Fruit fly (Drosophila melanogaster) whole organism, embryonic: ENCODE results near the gene CG43815.

Experiments
- CG14965 ChIP-seq: fragments of 200-800 bp; sonication (Bioruptor generic); optimal IDR thresholded peaks from 2 replicates; lab custom pipeline; 2016; ENCODE audit warnings: missing biosample characterization, missing genetic modification characterization, borderline replicate concordance
- CG17385 ChIP-seq: fragments of 200-800 bp; sonication (Bioruptor generic); optimal IDR thresholded peaks from 3 replicates; lab custom pipeline; 2018; ENCODE audit warnings: missing biosample characterization, mild to moderate bottlenecking, missing genetic modification characterization
- CG31388 ChIP-seq: fragments of 200-800 bp; sonication (Bioruptor generic); optimal IDR thresholded peaks from 2 replicates; lab custom pipeline; 2016; ENCODE audit warnings: missing biosample characterization, missing genetic modification characterization
- Chrac-16 ChIP-seq: fragments of 200-800 bp; sonication (Bioruptor generic); optimal IDR thresholded peaks from 3 replicates; lab custom pipeline; 2016; ENCODE audit warnings: missing biosample characterization, missing genetic modification characterization
- Dad ChIP-seq: fragments of 200-800 bp; sonication (Bioruptor generic); optimal IDR thresholded peaks from 3 replicates; lab custom pipeline; 2016; ENCODE audit warnings: missing biosample characterization, missing genetic modification characterization
- Hmr ChIP-seq: fragments of 200-800 bp; sonication (Bioruptor generic); optimal IDR thresholded peaks from 3 replicates; lab custom pipeline; 2017; ENCODE audit warnings: mild to moderate bottlenecking, missing biosample characterization, missing genetic modification reagents, missing genetic modification characterization
- Oli ChIP-seq: fragments of 200-800 bp; sonication (Bioruptor generic); optimal IDR thresholded peaks from 2 replicates; lab custom pipeline; 2018; ENCODE audit warnings: missing biosample characterization, mild to moderate bottlenecking, missing genetic modification characterization, moderate library complexity
- chm ChIP-seq: fragments of 200-800 bp; sonication (Bioruptor generic); IDR thresholded peaks from 2 replicates; pipeline ENCODE4 v1.3.6; 2022; ENCODE audit warnings: missing biosample characterization, missing genetic modification characterization
- ftz-f1 ChIP-seq: fragments of 200-800 bp; sonication (Bioruptor generic); optimal IDR thresholded peaks from 2 replicates; lab custom pipeline; 2016; ENCODE audit warnings: missing biosample characterization, missing genetic modification characterization
- mld ChIP-seq: fragments of 200-800 bp; sonication (Bioruptor generic); IDR thresholded peaks from 3 replicates; pipeline ENCODE4 v1.3.6; 2022; ENCODE audit warnings: missing biosample characterization, missing genetic modification characterization; ENCODE audit not compliant: partially characterized antibody
- otp ChIP-seq: fragments of 200-800 bp; sonication (Bioruptor generic); IDR thresholded peaks from 3 replicates; pipeline ENCODE4, ENCODE4 v1.3.6; 2022; ENCODE audit warnings: missing biosample characterization, missing genetic modification characterization
- pita ChIP-seq: fragments of 200-800 bp; sonication (Bioruptor generic); optimal IDR thresholded peaks from 2 replicates; lab custom pipeline; 2017; ENCODE audit warnings: missing biosample characterization, mild to moderate bottlenecking, missing genetic modification characterization
- rib ChIP-seq: fragments of 200-800 bp; sonication (Bioruptor generic); IDR thresholded peaks from 2 replicates; pipeline ENCODE4 v1.3.6; 2022; ENCODE audit warnings: missing biosample characterization, missing genetic modification characterization

DNA sequence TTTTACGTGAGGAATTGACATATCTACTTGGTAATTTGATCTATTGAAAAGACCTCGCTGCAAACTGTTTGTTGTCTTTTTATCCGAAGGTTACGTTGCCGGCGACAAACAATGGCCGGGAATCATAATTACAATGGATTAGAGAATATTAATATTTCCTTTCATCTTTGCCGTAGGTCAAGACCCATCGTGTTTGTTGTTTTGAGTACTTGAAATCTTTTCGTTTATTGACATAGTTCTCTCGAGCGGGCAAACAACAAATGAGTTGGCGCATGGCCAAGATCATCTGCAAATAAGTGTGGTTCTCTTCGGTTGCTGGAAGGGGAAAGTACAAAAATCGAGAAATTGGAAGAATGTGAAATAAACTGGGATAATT, 8.3 kb downstream of the CG43815 start:
- TF ChIP-seq rib (GFP tag; lab: Robert Waterston, UW) = no peak
- TF ChIP-seq Hmr = no peak
- no peak for TF ChIP-seq pita (GFP tag; lab: Kevin White, UChicago)
- TF ChIP-seq mld = no peak
- TF ChIP-seq CG31388 (GFP tag; lab: Kevin White, UChicago) = no peak
- TF ChIP-seq ftz-f1 = no peak
- no peak for TF ChIP-seq Chrac-16
- TF ChIP-seq Oli (tag; lab: Kevin White, UChicago) = no peak
- TF ChIP-seq CG17385 (GFP tag; lab: Kevin White, UChicago) = no peak
- no peak for TF ChIP-seq Dad (GFP tag; lab: Kevin White, UChicago)
- TF ChIP-seq CG14965 (GFP tag; lab: Kevin White, UChicago) = no peak
- TF ChIP-seq otp (GFP tag; lab: Robert Waterston, UW) = no peak
- TF ChIP-seq chm (GFP tag; lab: Robert Waterston, UW) = no peak
